Worm (Caenorhabditis elegans) whole organism, L4/young adult: Measurements from ENCODE around the gene K02E2.8.

Source experiments
- W03F9.2 ChIP-seq: fragments of 150-350 bp; optimal IDR thresholded peaks from 2 replicates; lab custom pipeline; 2014; ENCODE audit warnings: missing biosample characterization, missing genetic modification characterization
- him-1 ChIP-seq: sonication (generic microtip); optimal IDR thresholded peaks from 2 replicates; lab custom pipeline; 2016; ENCODE audit warnings: missing genotype, missing genetic modification reagents, missing genetic modification characterization, missing compliant biosample characterization

ce11 chrV:20412225-20412624 is 45.5 kb upstream of the K02E2.8 start:
- TF ChIP-seq W03F9.2 (tag; lab: Kevin White, UChicago): no peak
- no peak for TF ChIP-seq him-1 (tag; lab: Kevin White, UChicago)
